Fruit fly (Drosophila melanogaster) whole organism, embryonic: ENCODE measurements around the gene CG43321.

Experiments
- Awh ChIP-seq: fragments of 200-800 bp; sonication (Bioruptor generic); IDR thresholded peaks from 2 replicates; pipeline ENCODE4, ENCODE4 v1.3.6; 2022; ENCODE audit warnings: missing biosample characterization, missing genetic modification characterization
- CG1024 ChIP-seq: fragments of 200-800 bp; sonication (Bioruptor generic); IDR thresholded peaks from 2 replicates; pipeline ENCODE4 v1.3.6; 2022; ENCODE audit warnings: missing biosample characterization, missing genetic modification characterization
- CG10959 ChIP-seq: fragments of 200-800 bp; sonication (Bioruptor generic); IDR thresholded peaks from 2 replicates; pipeline ENCODE4 v1.3.6; 2022; ENCODE audit warnings: missing biosample characterization, missing genetic modification characterization
- CG11085 ChIP-seq: fragments of 200-800 bp; sonication (Bioruptor generic); IDR thresholded peaks from 2 replicates; pipeline ENCODE4 v1.3.6; 2022; ENCODE audit warnings: missing biosample characterization, missing genetic modification characterization
- CG12769 ChIP-seq: fragments of 200-800 bp; sonication (Bioruptor generic); optimal IDR thresholded peaks from 2 replicates; lab custom pipeline; 2019; ENCODE audit warnings: missing biosample characterization, mild to moderate bottlenecking, missing genetic modification characterization, moderate library complexity
- CG13775 ChIP-seq: fragments of 200-800 bp; sonication (Bioruptor generic); optimal IDR thresholded peaks from 3 replicates; lab custom pipeline; 2017; ENCODE audit warnings: missing biosample characterization, mild to moderate bottlenecking, missing genetic modification characterization
- CG18599 ChIP-seq: fragments of 200-800 bp; sonication (Bioruptor generic); optimal IDR thresholded peaks from 3 replicates; lab custom pipeline; 2017; ENCODE audit warnings: missing biosample characterization, missing genetic modification characterization, mild to moderate bottlenecking, moderate library complexity, missing genetic modification reagents
- CG18619 ChIP-seq: fragments of 200-800 bp; sonication (Bioruptor generic); optimal IDR thresholded peaks from 3 replicates; lab custom pipeline; 2017; ENCODE audit warnings: missing biosample characterization, mild to moderate bottlenecking, missing genetic modification characterization
- CG2116 ChIP-seq: fragments of 200-800 bp; sonication (Bioruptor generic); optimal IDR thresholded peaks from 3 replicates; lab custom pipeline; 2018; ENCODE audit warnings: missing biosample characterization, mild to moderate bottlenecking, missing genetic modification characterization
- CG33213 ChIP-seq: fragments of 200-800 bp; sonication (Bioruptor generic); optimal IDR thresholded peaks from 3 replicates; lab custom pipeline; 2016; ENCODE audit warnings: missing biosample characterization, missing genetic modification characterization
- CG3847 ChIP-seq: fragments of 200-800 bp; sonication (Bioruptor generic); IDR thresholded peaks from 2 replicates; pipeline ENCODE4 v1.3.6; 2022; ENCODE audit warnings: missing biosample characterization, missing genetic modification characterization
- CG4360 ChIP-seq: fragments of 200-800 bp; sonication (Bioruptor generic); IDR thresholded peaks from 2 replicates; pipeline ENCODE4 v1.3.6; 2022; ENCODE audit warnings: missing biosample characterization, missing genetic modification characterization
- CG7556 ChIP-seq: fragments of 200-800 bp; sonication (Bioruptor generic); optimal IDR thresholded peaks from 2 replicates; lab custom pipeline; 2017; ENCODE audit warnings: missing biosample characterization, mild to moderate bottlenecking, missing genetic modification characterization
- CG8359 ChIP-seq: fragments of 200-800 bp; sonication (Bioruptor generic); optimal IDR thresholded peaks from 2 replicates; lab custom pipeline; 2017; ENCODE audit warnings: missing biosample characterization, mild to moderate bottlenecking, missing genetic modification characterization, borderline replicate concordance
- CG9727 ChIP-seq: fragments of 200-800 bp; sonication (Bioruptor generic); optimal IDR thresholded peaks from 3 replicates; lab custom pipeline; 2017; ENCODE audit warnings: missing biosample characterization, mild to moderate bottlenecking, missing genetic modification characterization
- Chrac-16 ChIP-seq: fragments of 200-800 bp; sonication (Bioruptor generic); optimal IDR thresholded peaks from 3 replicates; lab custom pipeline; 2016; ENCODE audit warnings: missing biosample characterization, missing genetic modification characterization
- CrebB ChIP-seq: fragments of 200-800 bp; sonication (Bioruptor generic); optimal IDR thresholded peaks from 3 replicates; lab custom pipeline; 2018; ENCODE audit warnings: missing biosample characterization, mild to moderate bottlenecking, missing genetic modification characterization
- HHEX ChIP-seq: fragments of 200-800 bp; sonication (Bioruptor generic); optimal IDR thresholded peaks from 3 replicates; lab custom pipeline; 2017; ENCODE audit warnings: missing biosample characterization, mild to moderate bottlenecking, missing genetic modification characterization, missing genetic modification reagents
- Hmr ChIP-seq: fragments of 200-800 bp; sonication (Bioruptor generic); optimal IDR thresholded peaks from 3 replicates; lab custom pipeline; 2017; ENCODE audit warnings: mild to moderate bottlenecking, missing biosample characterization, missing genetic modification reagents, missing genetic modification characterization
- Hsf ChIP-seq: fragments of 200-800 bp; sonication (Bioruptor generic); optimal IDR thresholded peaks from 3 replicates; lab custom pipeline; 2016; ENCODE audit warnings: missing biosample characterization, missing genetic modification characterization
- Myb ChIP-seq: fragments of 200-800 bp; sonication (Bioruptor generic); optimal IDR thresholded peaks from 2 replicates; lab custom pipeline; 2016; ENCODE audit warnings: missing biosample characterization, missing genetic modification characterization
- NC2α ChIP-seq: fragments of 200-800 bp; sonication (Bioruptor generic); optimal IDR thresholded peaks from 2 replicates; lab custom pipeline; 2016; ENCODE audit warnings: missing biosample characterization, missing genetic modification characterization
- NK7.1 ChIP-seq: fragments of 200-800 bp; sonication (Bioruptor generic); optimal IDR thresholded peaks from 3 replicates; lab custom pipeline; 2016; ENCODE audit warnings: missing biosample characterization, missing genetic modification characterization
- Nf-YA ChIP-seq: fragments of 200-800 bp; sonication (Bioruptor generic); IDR thresholded peaks from 2 replicates; pipeline ENCODE4 v1.3.6; 2022; ENCODE audit warnings: missing biosample characterization, missing genetic modification characterization
- Nf-YC ChIP-seq: fragments of 200-800 bp; optimal IDR thresholded peaks from 3 replicates; lab custom pipeline; 2019; ENCODE audit warnings: missing biosample characterization, mild to moderate bottlenecking, missing genetic modification characterization, moderate library complexity
- Oaz ChIP-seq: fragments of 200-800 bp; sonication (Bioruptor generic); IDR thresholded peaks from 2 replicates; pipeline ENCODE4 v1.3.6; 2022; ENCODE audit warnings: missing biosample characterization, missing genetic modification characterization
- Rfx ChIP-seq: fragments of 200-800 bp; sonication (Bioruptor generic); IDR thresholded peaks from 2 replicates; pipeline ENCODE4 v1.3.6; 2022; ENCODE audit warnings: missing biosample characterization, missing genetic modification characterization
- Sry-δ ChIP-seq: fragments of 200-800 bp; sonication (Bioruptor generic); optimal IDR thresholded peaks from 2 replicates; lab custom pipeline; 2016; ENCODE audit warnings: missing biosample characterization, missing genetic modification characterization
- ci ChIP-seq: fragments of 200-800 bp; sonication (Bioruptor generic); IDR thresholded peaks from 3 replicates; pipeline ENCODE4 v1.3.6; 2022; ENCODE audit warnings: missing biosample characterization, missing genetic modification characterization
- corto ChIP-seq: fragments of 200-800 bp; sonication (Bioruptor generic); optimal IDR thresholded peaks from 2 replicates; lab custom pipeline; 2016; ENCODE audit warnings: missing biosample characterization, mild to moderate bottlenecking, missing genetic modification characterization, moderate library complexity
- ems ChIP-seq: fragments of 200-800 bp; sonication (Bioruptor generic); optimal IDR thresholded peaks from 3 replicates; lab custom pipeline; 2016; ENCODE audit warnings: missing biosample characterization, missing genetic modification characterization
- ewg ChIP-seq: fragments of 200-800 bp; sonication (Bioruptor generic); optimal IDR thresholded peaks from 3 replicates; lab custom pipeline; 2017; ENCODE audit warnings: mild to moderate bottlenecking, missing biosample characterization, missing genetic modification reagents, missing genetic modification characterization
- fd102C ChIP-seq: fragments of 200-800 bp; sonication (Bioruptor generic); optimal IDR thresholded peaks from 2 replicates; lab custom pipeline; 2018; ENCODE audit warnings: missing biosample characterization, mild to moderate bottlenecking, missing genetic modification characterization, moderate library complexity
- ftz-f1 ChIP-seq: fragments of 200-800 bp; sonication (Bioruptor generic); optimal IDR thresholded peaks from 2 replicates; lab custom pipeline; 2016; ENCODE audit warnings: missing biosample characterization, missing genetic modification characterization
- fu2 ChIP-seq: fragments of 200-800 bp; sonication (Bioruptor generic); optimal IDR thresholded peaks from 2 replicates; lab custom pipeline; 2016; ENCODE audit warnings: missing biosample characterization, missing genetic modification characterization
- gce ChIP-seq: fragments of 200-800 bp; sonication (Bioruptor generic); IDR thresholded peaks from 3 replicates; pipeline ENCODE4 v1.3.6; 2022; ENCODE audit warnings: missing biosample characterization, missing genetic modification characterization
- grau ChIP-seq: fragments of 200-800 bp; optimal IDR thresholded peaks from 3 replicates; lab custom pipeline; 2019; ENCODE audit warnings: missing biosample characterization, mild to moderate bottlenecking, missing genetic modification characterization, moderate library complexity
- her ChIP-seq: fragments of 200-800 bp; sonication (Bioruptor generic); optimal IDR thresholded peaks from 2 replicates; lab custom pipeline; 2016; ENCODE audit warnings: missing biosample characterization, missing genetic modification characterization
- knrl ChIP-seq: fragments of 200-800 bp; sonication (Bioruptor generic); IDR thresholded peaks from 3 replicates; pipeline ENCODE4 v1.3.6; 2022; ENCODE audit warnings: missing biosample characterization, missing genetic modification characterization; ENCODE audit not compliant: partially characterized antibody
- lmd ChIP-seq: fragments of 200-800 bp; sonication (Bioruptor generic); IDR thresholded peaks from 2 replicates; pipeline ENCODE4 v1.3.6; 2022; ENCODE audit warnings: missing biosample characterization, missing genetic modification characterization
- lola ChIP-seq, 3 experiments: fragments of >200 bp in 2 of 3; fragments of 200-800 bp in 1 of 3; sonication (Bioruptor generic) in 1 of 3; optimal IDR thresholded peaks; 2 replicates each; lab custom pipeline; 2017 to 2019; ENCODE audit warnings: missing biosample characterization in 3 of 3, missing genetic modification characterization in 3 of 3, mild to moderate bottlenecking in 1 of 3, moderate library complexity in 1 of 3
- odd ChIP-seq: fragments of 200-800 bp; sonication (Bioruptor generic); optimal IDR thresholded peaks from 2 replicates; lab custom pipeline; 2017; ENCODE audit warnings: missing biosample characterization, mild to moderate bottlenecking, missing genetic modification characterization
- scrt ChIP-seq: fragments of 200-800 bp; sonication (Bioruptor generic); optimal IDR thresholded peaks from 2 replicates; lab custom pipeline; 2018; ENCODE audit warnings: missing biosample characterization, mild to moderate bottlenecking, missing genetic modification characterization, moderate library complexity
- sd ChIP-seq: fragments of 200-800 bp; sonication (Bioruptor generic); optimal IDR thresholded peaks from 3 replicates; lab custom pipeline; 2018; ENCODE audit warnings: missing biosample characterization, mild to moderate bottlenecking, missing genetic modification characterization, moderate library complexity
- sisA ChIP-seq: fragments of 200-800 bp; sonication (Bioruptor generic); IDR thresholded peaks from 2 replicates; pipeline ENCODE4 v1.3.6; 2022; ENCODE audit warnings: missing biosample characterization, missing genetic modification characterization
- ssp ChIP-seq: fragments of 200-800 bp; sonication (Bioruptor generic); IDR thresholded peaks from 2 replicates; pipeline ENCODE4 v1.3.6; 2022; ENCODE audit warnings: missing biosample characterization, missing genetic modification characterization
- tll ChIP-seq, 2 experiments: fragments of 200-800 bp in 1 of 2; fragments of >200 bp in 1 of 2; sonication (Bioruptor generic) in 1 of 2; optimal IDR thresholded peaks; 2 replicates each; lab custom pipeline; 2017 to 2019; ENCODE audit warnings: missing biosample characterization in 2 of 2, missing genetic modification characterization in 2 of 2, mild to moderate bottlenecking in 1 of 2, moderate library complexity in 1 of 2
- tup ChIP-seq: fragments of 200-800 bp; sonication (Bioruptor generic); optimal IDR thresholded peaks from 2 replicates; lab custom pipeline; 2016; ENCODE audit warnings: missing biosample characterization, mild to moderate bottlenecking, missing genetic modification characterization, moderate library complexity
- wek ChIP-seq: fragments of 200-800 bp; sonication (Bioruptor generic); optimal IDR thresholded peaks from 3 replicates; lab custom pipeline; 2018; ENCODE audit warnings: missing biosample characterization, mild to moderate bottlenecking, missing genetic modification characterization, moderate library complexity

CG43321 gene

DNA sequence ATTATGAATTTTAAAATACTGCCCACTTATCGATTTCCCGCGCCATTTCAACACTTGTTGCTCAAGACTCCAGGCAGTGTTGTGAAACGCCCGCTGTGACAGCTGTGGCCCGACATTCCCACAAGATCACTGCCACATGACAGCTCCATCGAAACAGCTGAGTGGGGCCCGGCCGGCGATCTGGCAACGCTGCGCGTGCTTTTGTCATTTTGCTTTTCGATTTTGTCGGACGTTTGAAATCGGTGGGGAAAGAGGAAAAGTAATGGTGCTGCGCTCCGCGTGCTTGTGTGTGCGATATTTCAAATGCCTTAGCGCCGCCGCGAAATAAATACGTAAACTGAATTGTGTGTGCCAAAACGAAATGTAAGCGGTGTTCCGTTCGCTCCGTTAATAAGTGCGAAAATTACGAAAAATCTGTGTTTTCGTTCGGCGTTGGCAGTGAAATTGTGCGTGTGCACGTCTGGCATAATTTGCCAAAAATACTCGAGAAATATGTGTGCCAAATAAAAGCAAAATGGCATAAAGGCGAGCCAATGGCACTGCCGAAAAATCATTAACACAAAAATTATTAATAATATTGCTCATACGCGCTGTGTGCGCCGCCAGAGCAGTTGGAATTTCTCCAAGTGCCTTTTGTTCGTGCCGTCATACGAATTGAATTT, 30.2 kb downstream of the CG43321 start (continued):
- TF ChIP-seq CG8359 (GFP tag; lab: Kevin White, UChicago) (no peak), ewg (GFP tag; lab: Kevin White, UChicago) (peak; percentile 47), Nf-YC (tag; lab: Kevin White, UChicago) (peak; percentile 46), CG10959 (GFP tag; lab: Robert Waterston, UW) (no peak), sd (tag; lab: Kevin White, UChicago) (no peak), Myb (GFP tag; lab: Kevin White, UChicago) (peak; percentile 76), Chrac-16 (GFP tag; lab: Kevin White, UChicago) (no peak), corto (no peak), gce (no peak; the same call in 2 of the 3 replicates), CG33213 (peak; percentile 37), her (GFP tag; lab: Kevin White, UChicago) (peak; percentile 59), tup (GFP tag; lab: Kevin White, UChicago) (no peak), Nf-YA (GFP tag; lab: Robert Waterston, UW) (peak; percentile 44; the same call in 1 of the 2 replicates), fd102C (GFP tag; lab: Kevin White, UChicago) (no peak), Oaz (GFP tag; lab: Robert Waterston, UW) (peak; percentile 55), Hmr (peak; percentile 79), CG13775 (GFP tag; lab: Kevin White, UChicago) (peak; percentile 49), lmd (peak; percentile 54), CG2116 (GFP tag; lab: Kevin White, UChicago) (peak; percentile 80), tll (GFP tag; optimal IDR thresholded peaks at IDR 0.05; lab: Kevin White, UChicago) (peak in 1 of 2 experiments; percentile 2), scrt (GFP tag; lab: Kevin White, UChicago) (peak; percentile 98), ems (GFP tag; lab: Kevin White, UChicago) (peak; percentile 47), Hsf (GFP tag; lab: Kevin White, UChicago) (no peak), ftz-f1 (peak; percentile 62), odd (peak; percentile 7), CG7556 (peak; percentile 64), CG18599 (peak; percentile 57), Sry-δ (GFP tag; lab: Kevin White, UChicago) (peak; percentile 72), NC2α (GFP tag; lab: Kevin White, UChicago) (no peak), CG4360 (GFP tag; lab: Robert Waterston, UW) (no peak), CG12769 (peak; percentile 77), CG18619 (peak; percentile 20), grau (tag; lab: Kevin White, UChicago) (peak; percentile 19), ci (GFP tag; lab: Robert Waterston, UW) (peak; percentile 89), ssp (peak; percentile 29; the same call in 1 of the 2 replicates), CG11085 (peak; percentile 59), NK7.1 (GFP tag; lab: Kevin White, UChicago) (peak; percentile 21), CG1024 (no peak; the same call in 1 of the 2 replicates), CG3847 (peak; percentile 88), knrl (GFP tag; lab: Robert Waterston, UW) (peak; percentile 55), CrebB (peak; percentile 70), wek (GFP tag; lab: Kevin White, UChicago) (no peak), fu2 (GFP tag; lab: Kevin White, UChicago) (peak; percentile 28), HHEX (GFP tag; lab: Kevin White, UChicago) (peak; percentile 51), Rfx (GFP tag; lab: Robert Waterston, UW) (peak; percentile 82), Awh (GFP tag; lab: Robert Waterston, UW) (no peak; the same call in 1 of the 2 replicates), sisA (GFP tag; lab: Robert Waterston, UW) (peak; percentile 57), lola (GFP tag; optimal IDR thresholded peaks at IDR 0.05; lab: Kevin White, UChicago) (no peak), CG9727 (GFP tag; lab: Kevin White, UChicago) (peak; percentile 41)
